Worm (Caenorhabditis elegans) whole organism, L1 larva: ENCODE results near the gene lim-4.

ENCODE experiments used
- aly-2 ChIP-seq: fragments of 150-350 bp; optimal IDR thresholded peaks from 2 replicates; lab custom pipeline; 2014; ENCODE audit warnings: missing biosample characterization, missing genetic modification characterization
- blmp-1 ChIP-seq: fragments of 150-350 bp; optimal IDR thresholded peaks from 2 replicates; lab custom pipeline; 2014; ENCODE audit warnings: missing biosample characterization, missing genetic modification characterization
- ceh-82 ChIP-seq, 3 experiments: fragments of 150-350 bp in 1 of 3; sonication (generic microtip) in 2 of 3; optimal IDR thresholded peaks; 2 replicates each; lab custom pipeline; 2014 to 2017; ENCODE audit warnings: missing biosample characterization in 3 of 3, missing genetic modification characterization in 3 of 3
- dpl-1 ChIP-seq, 3 experiments: fragments of 150-350 bp in 2 of 3; sonication (generic microtip) in 1 of 3; optimal IDR thresholded peaks; 2 replicates each; lab custom pipeline; 2014 to 2017; ENCODE audit warnings: missing biosample characterization in 3 of 3, missing genetic modification characterization in 3 of 3, missing genetic modification reagents in 3 of 3
- hpl-2 ChIP-seq: fragments of 150-350 bp; optimal IDR thresholded peaks from 2 replicates; lab custom pipeline; 2014; ENCODE audit warnings: missing biosample characterization, missing genetic modification reagents, missing genetic modification characterization
- mdl-1 ChIP-seq, 2 experiments: fragments of 150-350 bp; optimal IDR thresholded peaks; 2 replicates each; lab custom pipeline; 2014 to 2017; ENCODE audit warnings: missing biosample characterization in 2 of 2, missing genetic modification characterization in 2 of 2, inconsistent platforms in 1 of 2
- pag-3 ChIP-seq: sonication (generic microtip); optimal IDR thresholded peaks from 2 replicates; lab custom pipeline; 2017; ENCODE audit warnings: missing genetic modification characterization, mild to moderate bottlenecking, missing compliant biosample characterization, antibody characterized with exemption, borderline replicate concordance; ENCODE audit not compliant: insufficient read depth
- sptf-1 ChIP-seq: fragments of 150-350 bp; optimal IDR thresholded peaks from 2 replicates; lab custom pipeline; 2014; ENCODE audit warnings: missing biosample characterization, missing genetic modification characterization
- unc-98 ChIP-seq: fragments of 200-800 bp; sonication (Bioruptor generic); IDR thresholded peaks from 2 replicates; pipeline ENCODE4 v1.3.6; 2022; ENCODE audit warnings: missing genetic modification characterization, missing compliant biosample characterization

The lim-4 gene

DNA sequence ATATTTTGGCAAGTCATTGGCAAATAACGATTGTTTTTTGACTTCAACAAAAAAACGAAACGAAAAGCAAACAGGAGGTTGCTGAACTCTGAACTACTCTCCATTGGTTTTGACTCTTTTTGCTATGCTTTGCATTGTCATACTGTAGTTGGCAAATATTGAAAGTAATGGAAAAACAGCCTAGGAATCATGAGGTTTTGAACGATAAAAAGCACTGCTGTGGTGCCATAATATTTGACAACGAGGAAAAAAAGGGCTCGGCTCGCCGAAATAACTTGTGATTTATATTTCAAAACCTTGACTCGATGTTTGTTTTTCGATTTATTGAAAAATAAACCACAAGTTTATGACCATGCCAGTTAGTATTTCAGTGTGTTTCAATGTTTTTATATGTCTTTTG is 53.6 kb downstream of the lim-4 start (continued):
- TF ChIP-seq dpl-1 (GFP tag; optimal IDR thresholded peaks at IDR 0.05; lab: Kevin White, UChicago) (no peak), aly-2 (tag; lab: Kevin White, UChicago) (no peak), hpl-2 (GFP tag; lab: Kevin White, UChicago) (no peak), blmp-1 (tag; lab: Kevin White, UChicago) (no peak), ceh-82 (tag; optimal IDR thresholded peaks at IDR 0.05; lab: Kevin White, UChicago) (no peak), mdl-1 (tag; optimal IDR thresholded peaks at IDR 0.05; lab: Kevin White, UChicago) (no peak), sptf-1 (tag; lab: Kevin White, UChicago) (no peak), unc-98 (no peak), pag-3 (tag; lab: Kevin White, UChicago) (no peak)
